Fruit fly (Drosophila melanogaster) whole organism, embryonic: ENCODE measurements around the gene Kal1.

ENCODE experiments used
- CG10543 ChIP-seq: fragments of 200-800 bp; sonication (Bioruptor generic); optimal IDR thresholded peaks from 3 replicates; lab custom pipeline; 2017; ENCODE audit warnings: missing biosample characterization, mild to moderate bottlenecking, missing genetic modification characterization, moderate library complexity
- CG32532 ChIP-seq: fragments of 200-800 bp; sonication (Bioruptor generic); IDR thresholded peaks from 2 replicates; pipeline ENCODE4 v1.3.6; 2022; ENCODE audit warnings: missing biosample characterization, missing genetic modification characterization
- Elba2 ChIP-seq: fragments of 200-800 bp; sonication (Bioruptor generic); optimal IDR thresholded peaks from 3 replicates; lab custom pipeline; 2016; ENCODE audit warnings: missing biosample characterization, missing genetic modification characterization
- Sox100B ChIP-seq: fragments of 200-800 bp; sonication (Bioruptor generic); optimal IDR thresholded peaks from 3 replicates; lab custom pipeline; 2018; ENCODE audit warnings: missing biosample characterization, mild to moderate bottlenecking, missing genetic modification characterization
- TFAM ChIP-seq: fragments of 200-800 bp; sonication (Bioruptor generic); optimal IDR thresholded peaks from 2 replicates; lab custom pipeline; 2017; ENCODE audit warnings: missing biosample characterization, missing genetic modification characterization, inconsistent platforms
- ato ChIP-seq: fragments of 200-800 bp; sonication (Bioruptor generic); IDR thresholded peaks from 2 replicates; pipeline ENCODE4 v1.3.6; 2022; ENCODE audit warnings: missing biosample characterization, missing genetic modification characterization; ENCODE audit not compliant: partially characterized antibody
- fu2 ChIP-seq: fragments of 200-800 bp; sonication (Bioruptor generic); optimal IDR thresholded peaks from 2 replicates; lab custom pipeline; 2016; ENCODE audit warnings: missing biosample characterization, missing genetic modification characterization
- kay ChIP-seq: fragments of 200-800 bp; sonication (Bioruptor generic); optimal IDR thresholded peaks from 2 replicates; lab custom pipeline; 2016; ENCODE audit warnings: missing biosample characterization, missing genetic modification characterization
- sc ChIP-seq, 3 experiments: fragments of >200 bp in 2 of 3; fragments of 200-800 bp in 1 of 3; sonication (Bioruptor generic) in 1 of 3; optimal IDR thresholded peaks; 2 replicates in 2 of 3; 3 replicates in 1 of 3; lab custom pipeline; 2017; ENCODE audit warnings: mild to moderate bottlenecking in 1 of 3, missing biosample characterization in 1 of 3, missing genetic modification characterization in 1 of 3, missing genetic modification reagents in 1 of 3
- sens ChIP-seq: fragments of 200-800 bp; sonication (Bioruptor generic); peaks from one replicate; lab custom pipeline; 2016; ENCODE audit warnings: missing biosample characterization, missing genetic modification characterization
- sim ChIP-seq: fragments of 200-800 bp; sonication (Bioruptor generic); IDR thresholded peaks from 2 replicates; pipeline ENCODE4 v1.3.6; 2022; ENCODE audit warnings: missing biosample characterization, missing genetic modification characterization
- tx ChIP-seq: fragments of 200-800 bp; sonication (Bioruptor generic); optimal IDR thresholded peaks from 2 replicates; lab custom pipeline; 2016; ENCODE audit warnings: missing biosample characterization, missing genetic modification characterization

dm6 chr3R:24139646-24140130 is 1.5 kb upstream of the Kal1 start:
- TF ChIP-seq fu2 (no peak), Elba2 (GFP tag; lab: Kevin White, UChicago) (no peak), CG10543 (no peak), tx (GFP tag; lab: Kevin White, UChicago) (no peak), kay (no peak), CG32532 (GFP tag; lab: Robert Waterston, UW) (no peak), sim (GFP tag; lab: Robert Waterston, UW) (no peak), ato (GFP tag; lab: Robert Waterston, UW) (no peak), Sox100B (no peak), TFAM (no peak), sc (optimal IDR thresholded peaks at IDR 0.05; lab: Kevin White, UChicago) (no peak), sc (GFP tag; optimal IDR thresholded peaks at IDR 0.05; lab: Kevin White, UChicago) (no peak), sens (GFP tag; lab: Kevin White, UChicago) (no peak)
